Fruit fly (Drosophila melanogaster) whole organism, adult: ENCODE data around the gene CG34250.

Source experiments
- CG33017 ChIP-seq: fragments of 200-800 bp; sonication (Bioruptor generic); optimal IDR thresholded peaks from 2 replicates; lab custom pipeline; 2018; ENCODE audit warnings: missing biosample characterization, mild to moderate bottlenecking, missing genetic modification characterization, moderate library complexity
- Crg-1 ChIP-seq: fragments of 200-800 bp; sonication (Bioruptor generic); optimal IDR thresholded peaks from 2 replicates; lab custom pipeline; 2016; ENCODE audit warnings: missing biosample characterization, missing genetic modification characterization
- cic ChIP-seq: fragments of 200-800 bp; sonication (Bioruptor generic); optimal IDR thresholded peaks from 2 replicates; lab custom pipeline; 2017; ENCODE audit warnings: missing biosample characterization, mild to moderate bottlenecking, missing genetic modification characterization, moderate library complexity

- no peak for TF ChIP-seq CG33017 (tag; lab: Kevin White, UChicago)
- TF ChIP-seq cic, result no peak
- TF ChIP-seq Crg-1 (GFP tag; lab: Kevin White, UChicago), result no peak
Measured at dm6 chr3L:17457695-17458242, 18.3 kb upstream of the CG34250 start.
